Worm (Caenorhabditis elegans): ENCODE measurements around the gene dnj-23.

DNA sequence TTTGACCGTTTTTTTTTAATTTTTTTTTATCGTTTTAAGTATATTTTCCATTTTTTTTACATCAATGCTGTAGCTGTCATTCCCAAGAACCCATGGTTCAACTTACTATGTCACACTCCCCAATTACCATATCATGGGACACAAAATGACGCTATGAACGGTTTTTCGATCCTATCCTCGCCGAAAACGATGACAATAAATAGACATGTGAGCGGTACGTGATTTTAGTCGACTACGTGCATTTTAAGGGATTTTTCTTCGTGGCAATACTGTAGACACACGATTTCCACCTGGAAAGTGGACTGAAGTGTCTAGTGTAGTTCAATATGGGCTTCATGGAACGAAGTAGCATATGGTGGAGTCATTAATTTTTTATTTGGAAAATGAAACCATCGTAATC is 47.9 kb upstream of the dnj-23 start:
- TF ChIP-seq nhr-76 (tag; optimal IDR thresholded peaks at IDR 0.05) (no peak), aha-1 (tag) (peak; percentile 63), nhr-25 (tag; optimal IDR thresholded peaks at IDR 0.05; ENCODE audit: borderline replicate concordance, insufficient read depth) (no peak), mdl-1 (tag; optimal IDR thresholded peaks at IDR 0.05) (no peak), unc-130 (GFP tag; optimal IDR thresholded peaks at IDR 0.05) (no peak), daf-12 (tag; optimal IDR thresholded peaks at IDR 0.05) (no peak), duxl-1 (tag; optimal IDR thresholded peaks at IDR 0.05; ENCODE audit: poor library complexity) (no peak), saeg-2 (GFP tag; IDR thresholded peaks at IDR 0.05) (no peak), D1046.2 (GFP tag; IDR thresholded peaks at IDR 0.05) (no peak)
